Fruit fly (Drosophila melanogaster) whole organism, pupa: ENCODE data around the gene lace.

ENCODE experiments used
- CG10348 ChIP-seq: fragments of 200-800 bp; sonication (Bioruptor generic); IDR thresholded peaks from 2 replicates; pipeline ENCODE4 v1.3.6; 2022; ENCODE audit warnings: missing biosample characterization, missing genetic modification characterization
- CG12605 ChIP-seq: fragments of 200-800 bp; sonication (Bioruptor generic); IDR thresholded peaks from 2 replicates; pipeline ENCODE4 v1.3.6; 2022; ENCODE audit warnings: missing biosample characterization, missing genetic modification characterization
- CG13204 ChIP-seq: fragments of 200-800 bp; sonication (Bioruptor generic); optimal IDR thresholded peaks from 2 replicates; lab custom pipeline; 2018; ENCODE audit warnings: missing biosample characterization, mild to moderate bottlenecking, missing genetic modification characterization, moderate library complexity
- CG14655 ChIP-seq: fragments of 200-800 bp; sonication (Bioruptor generic); optimal IDR thresholded peaks from 3 replicates; lab custom pipeline; 2017; ENCODE audit warnings: mild to moderate bottlenecking, missing biosample characterization, missing genetic modification reagents, missing genetic modification characterization
- CG15710 ChIP-seq: fragments of 200-800 bp; sonication (Bioruptor generic); optimal IDR thresholded peaks from 2 replicates; lab custom pipeline; 2018; ENCODE audit warnings: missing biosample characterization, mild to moderate bottlenecking, missing genetic modification characterization, moderate library complexity
- CG17806 ChIP-seq: fragments of 200-800 bp; sonication (Bioruptor generic); optimal IDR thresholded peaks from 2 replicates; lab custom pipeline; 2018; ENCODE audit warnings: missing biosample characterization, mild to moderate bottlenecking, missing genetic modification characterization, moderate library complexity
- CG32121 ChIP-seq: fragments of 200-800 bp; sonication (Bioruptor generic); IDR thresholded peaks from 2 replicates; pipeline ENCODE4 v1.3.6; 2022; ENCODE audit warnings: missing biosample characterization, missing genetic modification characterization
- CG34367 ChIP-seq: fragments of 200-800 bp; sonication (Bioruptor generic); optimal IDR thresholded peaks from 2 replicates; lab custom pipeline; 2018; ENCODE audit warnings: missing biosample characterization, mild to moderate bottlenecking, missing genetic modification characterization
- CG4496 ChIP-seq: fragments of 200-800 bp; sonication (Bioruptor generic); IDR thresholded peaks from 3 replicates; pipeline ENCODE4 v1.3.6; 2022; ENCODE audit warnings: missing biosample characterization, missing genetic modification characterization
- CG8159 ChIP-seq: fragments of 200-800 bp; sonication (Bioruptor generic); optimal IDR thresholded peaks from 3 replicates; lab custom pipeline; 2018; ENCODE audit warnings: missing biosample characterization, mild to moderate bottlenecking, missing genetic modification characterization, moderate library complexity
- CG8301 ChIP-seq: fragments of 200-800 bp; sonication (Bioruptor generic); optimal IDR thresholded peaks from 2 replicates; lab custom pipeline; 2018; ENCODE audit warnings: missing biosample characterization, mild to moderate bottlenecking, missing genetic modification characterization
- CG9948 ChIP-seq: fragments of 200-800 bp; sonication (Bioruptor generic); optimal IDR thresholded peaks from 2 replicates; lab custom pipeline; 2018; ENCODE audit warnings: missing biosample characterization, mild to moderate bottlenecking, missing genetic modification characterization, moderate library complexity
- D1 ChIP-seq: fragments of 200-800 bp; sonication (Bioruptor generic); optimal IDR thresholded peaks from 2 replicates; lab custom pipeline; 2018; ENCODE audit warnings: missing biosample characterization, mild to moderate bottlenecking, missing genetic modification characterization, moderate library complexity
- EcR ChIP-seq: fragments of 200-800 bp; sonication (Bioruptor generic); optimal IDR thresholded peaks from 3 replicates; lab custom pipeline; 2019; ENCODE audit warnings: missing biosample characterization, missing genetic modification characterization, mild to moderate bottlenecking, moderate library complexity, missing genetic modification reagents
- Ets98B ChIP-seq: fragments of 200-800 bp; sonication (Bioruptor generic); IDR thresholded peaks from 2 replicates; pipeline ENCODE4 v1.3.6; 2022; ENCODE audit warnings: missing biosample characterization, missing genetic modification characterization
- Pif1A ChIP-seq: fragments of 200-800 bp; sonication (Bioruptor generic); optimal IDR thresholded peaks from 3 replicates; lab custom pipeline; 2016; ENCODE audit warnings: missing biosample characterization, missing genetic modification characterization
- Pif1B ChIP-seq: fragments of 200-800 bp; sonication (Bioruptor generic); optimal IDR thresholded peaks from 3 replicates; lab custom pipeline; 2016; ENCODE audit warnings: missing biosample characterization, missing genetic modification characterization
- Snoo ChIP-seq: fragments of 200-800 bp; sonication (Bioruptor generic); optimal IDR thresholded peaks from 3 replicates; lab custom pipeline; 2017; ENCODE audit warnings: missing biosample characterization, mild to moderate bottlenecking, missing genetic modification characterization, inconsistent platforms
- fd96Ca ChIP-seq: fragments of 200-800 bp; sonication (Bioruptor generic); IDR thresholded peaks from 3 replicates; pipeline ENCODE4 v1.3.6; 2022; ENCODE audit warnings: missing biosample characterization, missing genetic modification characterization
- gl ChIP-seq: fragments of 200-800 bp; sonication (Bioruptor generic); optimal IDR thresholded peaks from 2 replicates; lab custom pipeline; 2018; ENCODE audit warnings: missing biosample characterization, mild to moderate bottlenecking, missing genetic modification characterization
- rn ChIP-seq: fragments of 200-800 bp; sonication (Bioruptor generic); IDR thresholded peaks from 2 replicates; pipeline ENCODE4 v1.3.6; 2022; ENCODE audit warnings: missing biosample characterization, missing genetic modification characterization

Gene lace

dm6 chr2L:15486525-15487128, 12.3 kb upstream of the lace start:
- TF ChIP-seq CG17806 (tag; lab: Kevin White, UChicago) (no peak), Snoo (no peak), Pif1B (GFP tag; lab: Kevin White, UChicago) (no peak), CG10348 (GFP tag; lab: Robert Waterston, UW) (no peak), Pif1A (GFP tag; lab: Kevin White, UChicago) (no peak), rn (GFP tag; lab: Robert Waterston, UW) (no peak), CG13204 (GFP tag; lab: Kevin White, UChicago) (no peak), CG12605 (GFP tag; lab: Robert Waterston, UW) (no peak), CG8159 (tag; lab: Kevin White, UChicago) (no peak)

- TF ChIP-seq CG4496 (GFP tag; lab: Robert Waterston, UW) (no peak), CG9948 (no peak), CG34367 (tag; lab: Kevin White, UChicago) (no peak)
Observed at dm6 chr2L:15490206-15490851, 8.6 kb upstream of the lace start.

- no peak for TF ChIP-seq CG32121
- no peak for TF ChIP-seq gl (tag; lab: Kevin White, UChicago)
- no peak for TF ChIP-seq CG8159 (tag; lab: Kevin White, UChicago)
- no peak for TF ChIP-seq Ets98B (GFP tag; lab: Robert Waterston, UW)
- no peak for TF ChIP-seq Snoo
- TF ChIP-seq Pif1A (GFP tag; lab: Kevin White, UChicago), result no peak
- TF ChIP-seq fd96Ca (GFP tag; lab: Robert Waterston, UW), result no peak
- no peak for TF ChIP-seq EcR (GFP tag; lab: Kevin White, UChicago)
- no peak for TF ChIP-seq CG8301 (tag; lab: Kevin White, UChicago)
- TF ChIP-seq CG13204 (GFP tag; lab: Kevin White, UChicago), result no peak
- no peak for TF ChIP-seq Pif1B (GFP tag; lab: Kevin White, UChicago)
- TF ChIP-seq rn (GFP tag; lab: Robert Waterston, UW), result no peak
- no peak for TF ChIP-seq CG9948
- no peak for TF ChIP-seq CG14655 (GFP tag; lab: Kevin White, UChicago)
- TF ChIP-seq CG34367 (tag; lab: Kevin White, UChicago), result no peak
- TF ChIP-seq CG15710 (tag; lab: Kevin White, UChicago), result no peak
- no peak for TF ChIP-seq CG12605 (GFP tag; lab: Robert Waterston, UW)
- no peak for TF ChIP-seq CG17806 (tag; lab: Kevin White, UChicago)
- TF ChIP-seq D1 (tag; lab: Kevin White, UChicago), result no peak
- TF ChIP-seq CG4496 (GFP tag; lab: Robert Waterston, UW), result no peak
Observed at dm6 chr2L:15491321-15492158, 7.4 kb upstream of the lace start.

dm6 chr2L:15492159-15492541, 6.8 kb upstream of the lace start:
- no peak for TF ChIP-seq CG17806 (tag; lab: Kevin White, UChicago)
- TF ChIP-seq, all 21 proteins: peak for 0

- TF ChIP-seq fd96Ca (GFP tag; lab: Robert Waterston, UW), result peak; percentile 26; the same call in 1 of the 3 replicates
- no peak for TF ChIP-seq Pif1A (GFP tag; lab: Kevin White, UChicago)
- TF ChIP-seq CG8301 (tag; lab: Kevin White, UChicago), result peak; percentile 56
- TF ChIP-seq D1 (tag; lab: Kevin White, UChicago), result no peak
- no peak for TF ChIP-seq EcR (GFP tag; lab: Kevin White, UChicago)
- no peak for TF ChIP-seq CG17806 (tag; lab: Kevin White, UChicago)
- TF ChIP-seq CG14655 (GFP tag; lab: Kevin White, UChicago), result peak; percentile 52
- TF ChIP-seq gl (tag; lab: Kevin White, UChicago), result no peak
- peak; percentile 20 for TF ChIP-seq CG9948
- peak; percentile 37; the same call in 1 of the 2 replicates for TF ChIP-seq CG32121
- no peak for TF ChIP-seq Snoo
Observed at dm6 chr2L:15493627-15494026, 5.3 kb upstream of the lace start.

- TF ChIP-seq CG13204 (GFP tag; lab: Kevin White, UChicago) (no peak), CG9948 (no peak), CG34367 (tag; lab: Kevin White, UChicago) (no peak), CG10348 (GFP tag; lab: Robert Waterston, UW) (no peak), Pif1B (GFP tag; lab: Kevin White, UChicago) (no peak), fd96Ca (GFP tag; lab: Robert Waterston, UW) (no peak), Pif1A (GFP tag; lab: Kevin White, UChicago) (no peak), CG12605 (GFP tag; lab: Robert Waterston, UW) (no peak), CG17806 (tag; lab: Kevin White, UChicago) (no peak), CG8159 (tag; lab: Kevin White, UChicago) (no peak), Snoo (no peak), D1 (tag; lab: Kevin White, UChicago) (no peak), Ets98B (GFP tag; lab: Robert Waterston, UW) (no peak), EcR (GFP tag; lab: Kevin White, UChicago) (no peak), CG32121 (no peak), rn (GFP tag; lab: Robert Waterston, UW) (no peak), CG4496 (GFP tag; lab: Robert Waterston, UW) (no peak), CG14655 (GFP tag; lab: Kevin White, UChicago) (no peak)
Observed at dm6 chr2L:15496310-15496709, 2.6 kb upstream of the lace start.
